Worm (Caenorhabditis elegans): ENCODE data around the gene tsp-17.

Gene tsp-17

ce11 chrX:3686420-3686819 lies 5.5 kb downstream of the tsp-17 start:
- TF ChIP-seq aly-2 (tag; optimal IDR thresholded peaks at IDR 0.05), result no peak
- peak in 1 of 2 experiments; percentile 56 for TF ChIP-seq unc-62 (GFP tag; optimal IDR thresholded peaks at IDR 0.05 in 1 of 2)
- TF ChIP-seq unc-62 (tag; optimal IDR thresholded peaks at IDR 0.05), result no peak

- 0 out of 2 replicates have a peak, but pooled peaks have one; percentile 15 for TF ChIP-seq dmd-8 (GFP tag; IDR thresholded peaks at IDR 0.05)
- TF ChIP-seq sdz-12 (GFP tag; optimal IDR thresholded peaks at IDR 0.05), result no peak
- no peak for TF ChIP-seq nhr-111 (GFP tag; optimal IDR thresholded peaks at IDR 0.05)
- peak; percentile 6 for TF ChIP-seq hlh-11 (tag; optimal IDR thresholded peaks at IDR 0.05)
- 0 out of 2 replicates have a peak, but pooled peaks have one; percentile 21 for TF ChIP-seq madf-9 (GFP tag; conservative IDR thresholded peaks at IDR 0.05)
- no peak for TF ChIP-seq fkh-10 (GFP tag; optimal IDR thresholded peaks at IDR 0.05)
- TF ChIP-seq daf-16 (GFP tag; optimal IDR thresholded peaks at IDR 0.05), result peak in 1 of 2 experiments; percentile 59
- no peak for TF ChIP-seq daf-16 (tag; optimal IDR thresholded peaks at IDR 0.05)
- TF ChIP-seq egl-27 (tag; optimal IDR thresholded peaks at IDR 0.05), result no peak
- TF ChIP-seq pha-4 (GFP tag; IDR thresholded peaks at IDR 0.05), result no peak
- TF ChIP-seq pha-4 (tag; optimal IDR thresholded peaks at IDR 0.05), result no peak
- TF ChIP-seq nhr-11 (tag; optimal IDR thresholded peaks at IDR 0.05), result peak; percentile 43
- no peak for TF ChIP-seq nhr-42 (GFP tag; IDR thresholded peaks at IDR 0.05)
Observed at ce11 chrX:3689155-3689719, 8.3 kb downstream of the tsp-17 start, which contains the start of gene tag-278. Gene tag-278 (minus strand): TSS chrX:3689205.

ce11 chrX:3689802-3690201 lies 8.8 kb downstream of the tsp-17 start:
- TF ChIP-seq aha-1 (tag) (peak; percentile 93), nhr-42 (GFP tag; IDR thresholded peaks at IDR 0.05) (no peak), Y48G9A.11 (GFP tag; IDR thresholded peaks at IDR 0.05) (no peak), gei-8 (GFP tag; optimal IDR thresholded peaks at IDR 0.05) (no peak), spr-3 (GFP tag; optimal IDR thresholded peaks at IDR 0.05) (no peak), mes-2 (tag; optimal IDR thresholded peaks at IDR 0.05; ENCODE audit: poor library complexity, severe bottlenecking) (no peak), unc-62 (GFP tag; optimal IDR thresholded peaks at IDR 0.05 in 1 of 2) (peak in 1 of 2 experiments; percentile 1), unc-62 (tag; optimal IDR thresholded peaks at IDR 0.05) (no peak), zag-1 (tag; optimal IDR thresholded peaks at IDR 0.05) (no peak)

- TF ChIP-seq lim-7 (GFP tag; IDR thresholded peaks at IDR 0.05) (no peak), ama-1 (optimal IDR thresholded peaks at IDR 0.05) (no peak), mxl-3 (GFP tag; optimal IDR thresholded peaks at IDR 0.05) (no peak), F37D6.2 (tag; optimal IDR thresholded peaks at IDR 0.05) (no peak), Y105C5A.15 (GFP tag; IDR thresholded peaks at IDR 0.05) (no peak), hlh-30 (tag; optimal IDR thresholded peaks at IDR 0.05; ENCODE audit: insufficient read depth) (no peak), lin-1 (GFP tag; IDR thresholded peaks at IDR 0.05) (no peak), D1046.2 (GFP tag; IDR thresholded peaks at IDR 0.05) (no peak), pqm-1 (tag; optimal IDR thresholded peaks at IDR 0.05) (no peak), aha-1 (tag) (no peak), spr-1 (tag; optimal IDR thresholded peaks at IDR 0.05) (no peak)
Observed at ce11 chrX:3693138-3693537, 12.2 kb downstream of the tsp-17 start, which contains the start of gene C02F12.8. Gene C02F12.8 (minus strand): TSS chrX:3693238.

ce11 chrX:3694172-3694571 lies 13.2 kb downstream of the tsp-17 start:
- TF ChIP-seq hmg-1.1 (GFP tag; IDR thresholded peaks at IDR 0.05) (peak; percentile 83), unc-62 (GFP tag; optimal IDR thresholded peaks at IDR 0.05 in 1 of 2) (no peak), unc-62 (tag; optimal IDR thresholded peaks at IDR 0.05) (no peak), nhr-48 (tag; optimal IDR thresholded peaks at IDR 0.05) (no peak), ceh-28 (tag; optimal IDR thresholded peaks at IDR 0.05) (no peak), lin-13 (GFP tag; optimal IDR thresholded peaks at IDR 0.05) (no peak), D1046.2 (GFP tag; IDR thresholded peaks at IDR 0.05) (no peak), hif-1 (tag; optimal IDR thresholded peaks at IDR 0.05) (peak in 1 of 2 experiments; percentile 64), sdz-12 (GFP tag; optimal IDR thresholded peaks at IDR 0.05) (no peak), arid-1 (GFP tag; conservative IDR thresholded peaks at IDR 0.05) (no peak), mep-1 (tag; optimal IDR thresholded peaks at IDR 0.05) (peak; percentile 81), fos-1 (tag; optimal IDR thresholded peaks at IDR 0.05) (no peak), ctbp-1 (GFP tag; IDR thresholded peaks at IDR 0.05) (peak; percentile 77), pha-4 (GFP tag; IDR thresholded peaks at IDR 0.05) (no peak), pha-4 (tag; optimal IDR thresholded peaks at IDR 0.05) (no peak), R02D3.7 (tag; optimal IDR thresholded peaks at IDR 0.05) (no peak), lsy-2 (tag; optimal IDR thresholded peaks at IDR 0.05) (peak; percentile 49 to 58), egl-27 (tag; optimal IDR thresholded peaks at IDR 0.05) (no peak), lim-7 (GFP tag; IDR thresholded peaks at IDR 0.05) (0 out of 2 replicates have a peak, but pooled peaks have one; percentile 7), gei-8 (GFP tag; optimal IDR thresholded peaks at IDR 0.05) (no peak), php-3 (GFP tag; IDR thresholded peaks at IDR 0.05) (no peak), nhr-11 (tag; optimal IDR thresholded peaks at IDR 0.05) (peak; percentile 56)
